Worm (Caenorhabditis elegans): Measurements from ENCODE around the gene T07G12.5.
A peak's percentile ranks its signal among the peaks of the same experiment; 100 is the strongest.

Gene T07G12.5

DNA sequence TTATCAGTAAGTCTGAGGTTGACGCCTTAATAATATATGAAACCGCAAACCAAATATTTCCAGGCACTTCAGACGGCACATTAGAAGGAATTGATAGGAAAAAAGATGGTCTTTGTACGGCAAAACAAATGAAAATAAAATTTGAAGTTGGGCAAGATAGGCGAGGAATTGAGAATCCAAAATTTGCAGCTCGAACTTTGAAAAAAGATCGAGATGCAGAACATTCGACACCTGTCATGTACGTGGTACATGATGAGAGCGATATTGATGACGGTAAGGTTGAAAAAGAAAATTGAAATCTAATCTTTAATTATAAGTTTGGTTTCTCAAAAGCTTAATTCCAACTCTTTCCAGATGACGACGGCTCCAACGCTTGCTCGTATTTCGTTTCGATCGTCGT is 32.7 kb upstream of the T07G12.5 start:
- no peak for TF ChIP-seq lsy-12 (tag; optimal IDR thresholded peaks at IDR 0.05)
- TF ChIP-seq nhr-12 (tag; optimal IDR thresholded peaks at IDR 0.05): no peak
- no peak for TF ChIP-seq ceh-28 (tag; optimal IDR thresholded peaks at IDR 0.05)
- TF ChIP-seq eor-1 (tag; optimal IDR thresholded peaks at IDR 0.05): no peak
- TF ChIP-seq pqm-1 (tag; optimal IDR thresholded peaks at IDR 0.05): no peak
- TF ChIP-seq nhr-76 (tag; optimal IDR thresholded peaks at IDR 0.05): no peak
- no peak for TF ChIP-seq ama-1 (optimal IDR thresholded peaks at IDR 0.05)

DNA sequence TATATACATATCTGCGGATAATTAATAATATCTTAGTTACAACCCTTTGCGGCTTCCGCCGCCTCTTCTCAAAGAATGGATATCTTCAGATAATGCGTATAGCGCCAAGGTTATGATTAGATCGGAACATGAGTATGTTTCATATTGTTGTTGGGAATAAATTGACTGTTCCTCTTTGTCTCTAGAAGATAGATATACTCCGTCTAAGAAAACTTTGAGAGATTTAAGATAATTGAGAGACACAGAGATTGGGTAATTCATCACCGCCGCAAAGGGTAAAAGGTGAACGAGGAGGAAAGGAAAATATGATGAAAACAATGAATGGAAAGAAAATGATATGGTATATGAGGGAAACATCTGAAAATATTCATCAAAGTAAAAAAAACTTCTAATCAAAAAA is 31.7 kb upstream of the T07G12.5 start:
- no peak for TF ChIP-seq nhr-43 (tag; optimal IDR thresholded peaks at IDR 0.05; ENCODE audit: poor library complexity, severe bottlenecking)
- peak; percentile 34 for TF ChIP-seq nhr-23 (tag; optimal IDR thresholded peaks at IDR 0.05)

DNA sequence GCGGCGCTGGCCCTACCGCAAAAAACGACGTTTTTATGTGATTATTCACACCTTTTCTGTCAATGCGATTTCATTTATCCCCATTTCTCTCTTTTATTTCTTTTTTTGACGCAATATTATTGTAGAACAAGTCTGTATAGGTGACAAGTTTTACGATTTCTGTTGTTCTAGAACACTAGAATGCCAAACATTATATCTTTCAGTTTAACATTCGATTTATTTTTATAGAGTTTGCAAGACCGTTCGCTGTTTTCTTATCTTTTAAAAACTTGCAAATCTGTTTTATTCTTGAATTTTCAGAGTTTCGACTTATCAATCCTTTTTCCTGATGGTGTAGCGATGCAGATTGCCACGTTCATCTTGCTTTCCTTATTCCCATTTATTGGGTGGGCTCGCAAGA is 31.1 kb upstream of the T07G12.5 start, which contains the start of gene efn-2:
Gene efn-2 (plus strand): TSS at position 301 of the 400 bp plus-strand sequence.
- TF ChIP-seq pha-4 (tag; optimal IDR thresholded peaks at IDR 0.05) (no peak), egl-5 (tag; optimal IDR thresholded peaks at IDR 0.05) (peak; percentile 13), nhr-67 (tag; optimal IDR thresholded peaks at IDR 0.05) (no peak)

DNA sequence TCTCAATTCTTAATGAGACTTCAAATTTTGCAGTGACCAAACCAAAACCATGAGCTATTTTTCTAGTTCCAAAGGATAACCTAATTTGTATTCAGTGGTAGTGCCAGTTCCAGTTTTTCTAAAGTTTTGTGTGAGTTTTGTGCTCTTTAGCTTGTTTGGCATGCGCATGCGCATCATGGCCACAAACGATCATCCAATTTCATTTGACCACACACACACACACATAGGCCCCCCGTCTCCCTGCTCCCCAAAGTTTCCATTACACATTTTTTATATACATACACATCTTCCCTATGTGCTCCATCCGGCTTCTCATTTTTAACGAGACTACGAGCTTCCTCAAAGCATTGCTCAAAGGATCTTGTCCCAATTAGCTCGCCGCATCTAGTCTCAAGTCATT is 29.5 kb upstream of the T07G12.5 start:
- TF ChIP-seq lin-15B (tag; optimal IDR thresholded peaks at IDR 0.05) (no peak), lin-39 (tag; optimal IDR thresholded peaks at IDR 0.05) (peak; percentile 34)

DNA sequence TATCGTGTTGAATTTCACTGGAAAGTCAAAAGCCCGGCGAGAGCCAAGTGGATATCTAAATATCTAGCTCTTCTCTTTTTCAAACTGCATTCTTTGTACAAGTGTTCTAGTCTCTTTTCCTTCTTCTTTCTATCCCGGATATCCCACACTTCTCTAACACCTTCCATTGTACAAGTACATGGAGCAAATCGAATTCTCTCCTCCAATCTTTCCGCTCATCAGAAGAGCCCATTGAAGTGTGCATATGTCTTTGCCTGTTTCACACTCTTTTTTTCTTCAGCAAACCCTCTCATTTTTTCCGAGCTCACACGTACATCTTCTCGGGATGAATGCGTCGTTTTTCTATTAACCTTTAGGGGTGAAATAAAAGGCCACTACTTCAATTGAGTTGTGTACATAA is 28.5 kb upstream of the T07G12.5 start:
- TF ChIP-seq egl-27 (tag; optimal IDR thresholded peaks at IDR 0.05) (no peak), fkh-10 (GFP tag; optimal IDR thresholded peaks at IDR 0.05) (peak; percentile 76), lsy-12 (tag; optimal IDR thresholded peaks at IDR 0.05) (no peak)

DNA sequence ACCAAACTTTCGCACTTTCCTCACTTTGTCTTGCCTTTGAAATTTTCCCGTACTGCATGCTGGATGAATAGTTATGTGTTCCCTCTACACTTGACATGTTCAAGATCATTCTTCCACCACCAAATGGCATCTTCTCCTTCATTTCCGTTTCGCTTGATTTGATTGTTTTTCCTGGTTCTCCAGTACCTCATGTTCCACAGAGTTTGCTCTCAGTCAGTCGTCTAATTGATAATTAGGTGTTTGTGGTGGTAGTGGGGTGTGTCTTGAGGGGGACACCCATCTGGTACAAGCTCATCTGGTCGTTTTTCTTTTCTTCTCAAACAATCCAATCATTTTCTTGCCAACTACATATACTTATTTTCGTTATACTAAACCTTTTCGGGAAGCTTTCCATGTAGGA is 26.1 kb upstream of the T07G12.5 start:
- TF ChIP-seq sea-2 (GFP tag; optimal IDR thresholded peaks at IDR 0.05): no peak
- TF ChIP-seq hmg-11 (tag; optimal IDR thresholded peaks at IDR 0.05): no peak
- no peak for TF ChIP-seq fos-1 (tag; optimal IDR thresholded peaks at IDR 0.05)
- TF ChIP-seq ztf-11 (tag; optimal IDR thresholded peaks at IDR 0.05): no peak
- no peak for TF ChIP-seq egl-5 (tag; optimal IDR thresholded peaks at IDR 0.05)
- no peak for TF ChIP-seq ceh-82 (tag; optimal IDR thresholded peaks at IDR 0.05)
- no peak for TF ChIP-seq fkh-2 (tag; optimal IDR thresholded peaks at IDR 0.05)
- TF ChIP-seq aly-2 (tag; optimal IDR thresholded peaks at IDR 0.05): no peak
- TF ChIP-seq ama-1 (optimal IDR thresholded peaks at IDR 0.05): no peak
- no peak for TF ChIP-seq nhr-28 (tag; optimal IDR thresholded peaks at IDR 0.05)
- no peak for TF ChIP-seq skn-1 (tag; optimal IDR thresholded peaks at IDR 0.05)
- no peak for TF ChIP-seq lsy-12 (tag; optimal IDR thresholded peaks at IDR 0.05)
- no peak for TF ChIP-seq nhr-12 (tag; optimal IDR thresholded peaks at IDR 0.05)
- no peak for TF ChIP-seq ceh-9 (tag; optimal IDR thresholded peaks at IDR 0.05)
- TF ChIP-seq nhr-25 (tag; optimal IDR thresholded peaks at IDR 0.05): no peak

DNA sequence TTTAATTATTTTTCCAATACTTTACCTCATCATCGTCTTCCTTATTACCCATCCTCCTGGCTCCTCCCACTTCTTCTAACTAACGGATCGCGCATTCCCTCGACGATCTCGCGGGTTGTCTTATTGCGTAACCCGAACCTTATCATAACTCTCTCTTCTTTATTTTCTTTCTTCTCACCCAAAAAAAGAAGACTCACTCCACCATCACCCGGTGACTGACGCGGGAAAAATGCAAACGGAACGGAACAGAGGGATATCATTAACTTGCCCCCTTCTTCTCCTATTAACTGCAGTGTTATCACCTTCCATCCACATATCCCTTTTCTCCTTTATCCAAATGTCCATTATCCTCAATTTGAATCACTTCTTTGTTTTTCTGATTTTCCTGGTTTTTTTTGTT is 25.1 kb upstream of the T07G12.5 start:
- TF ChIP-seq eor-1 (tag; optimal IDR thresholded peaks at IDR 0.05) (no peak), nhr-43 (tag; optimal IDR thresholded peaks at IDR 0.05; ENCODE audit: poor library complexity, severe bottlenecking) (peak; percentile 16), nhr-23 (tag; optimal IDR thresholded peaks at IDR 0.05) (peak; percentile 38)

DNA sequence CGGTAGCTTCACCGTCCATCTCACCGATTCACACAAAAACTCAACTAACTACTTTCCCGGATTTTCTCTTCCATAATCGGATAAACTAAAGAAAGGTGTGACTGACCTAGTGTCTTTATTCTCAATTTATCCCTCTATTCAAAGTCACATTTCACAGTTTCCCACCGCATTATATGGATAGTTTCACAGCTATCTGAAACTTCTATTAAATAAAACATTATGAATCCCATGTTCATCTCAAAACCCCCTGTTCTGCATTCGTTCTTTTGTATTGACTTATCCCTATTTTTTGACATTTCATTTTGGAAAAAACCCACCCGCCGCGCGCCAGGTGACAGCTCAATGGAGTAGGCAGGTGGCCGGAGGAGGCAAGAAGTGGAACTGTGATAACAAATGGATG is 22.9 kb upstream of the T07G12.5 start:
- TF ChIP-seq fos-1 (tag; optimal IDR thresholded peaks at IDR 0.05): no peak

DNA sequence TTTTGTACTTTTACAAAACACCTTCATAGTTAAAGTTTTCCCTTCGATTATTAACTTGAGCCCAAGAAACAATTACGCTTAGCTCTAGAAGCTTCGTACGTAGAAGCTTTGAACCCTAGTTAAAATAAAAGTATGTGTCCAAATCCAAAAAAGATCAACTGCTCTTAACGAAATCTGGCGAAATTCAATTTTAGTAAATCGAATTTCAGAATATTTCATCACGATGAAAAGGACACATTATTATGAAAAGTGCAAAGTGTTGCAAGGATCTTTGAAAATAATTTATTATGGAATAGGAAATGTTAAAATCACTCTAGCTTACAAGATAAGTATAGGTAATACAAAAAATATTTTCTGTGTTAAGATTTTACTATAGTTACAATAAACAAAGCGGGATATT is 20.3 kb upstream of the T07G12.5 start:
- TF ChIP-seq hmg-11 (tag; optimal IDR thresholded peaks at IDR 0.05): no peak
- peak; percentile 83 for TF ChIP-seq fkh-10 (GFP tag; optimal IDR thresholded peaks at IDR 0.05)

All from whole organism, L3 larva.